Fruit fly (Drosophila melanogaster): ENCODE measurements around the gene Arr2.

Gene Arr2

DNA sequence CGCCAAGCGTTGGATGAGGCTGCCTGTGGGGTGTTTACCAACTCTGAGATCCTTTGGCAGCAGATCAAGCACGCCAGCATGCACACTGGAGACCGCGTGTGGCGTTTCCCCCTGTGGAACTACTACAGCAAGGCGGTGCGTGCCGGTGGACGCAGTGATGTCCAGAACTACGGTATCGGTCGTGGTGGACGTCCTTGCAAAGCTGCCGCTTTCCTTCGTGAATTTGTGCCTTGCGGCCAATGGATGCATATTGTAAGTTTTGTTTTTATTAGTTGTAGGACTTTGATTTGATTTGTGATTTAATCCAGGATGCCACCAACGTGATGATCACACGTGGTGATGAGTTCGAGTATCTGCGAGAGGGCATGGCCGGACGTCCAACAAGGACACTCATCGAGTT is 27.3 kb downstream of the Arr2 start:
- no peak for TF ChIP-seq Dbx (GFP tag; IDR thresholded peaks at IDR 0.05)
- TF ChIP-seq E2f2 (GFP tag; IDR thresholded peaks at IDR 0.05): no peak
- peak; percentile 90 for TF ChIP-seq Ets65A (GFP tag)
- 0 out of 3 replicates have a peak, but pooled peaks have one; percentile 9 for TF ChIP-seq zen2 (GFP tag; IDR thresholded peaks at IDR 0.05; ENCODE audit: partially characterized antibody)
- no peak for TF ChIP-seq lab (GFP tag; optimal IDR thresholded peaks at IDR 0.05)
- TF ChIP-seq Deaf1 (tag; optimal IDR thresholded peaks at IDR 0.05): no peak
- TF ChIP-seq NC2β (GFP tag; optimal IDR thresholded peaks at IDR 0.05): no peak
- no peak for TF ChIP-seq aop (GFP tag; IDR thresholded peaks at IDR 0.05)
- no peak for TF ChIP-seq CG30403 (GFP tag; optimal IDR thresholded peaks at IDR 0.05)
- TF ChIP-seq hth (optimal IDR thresholded peaks at IDR 0.05): no peak
- no peak for TF ChIP-seq CG14667 (GFP tag; IDR thresholded peaks at IDR 0.05)
- no peak for TF ChIP-seq sisA (GFP tag; IDR thresholded peaks at IDR 0.05)

DNA sequence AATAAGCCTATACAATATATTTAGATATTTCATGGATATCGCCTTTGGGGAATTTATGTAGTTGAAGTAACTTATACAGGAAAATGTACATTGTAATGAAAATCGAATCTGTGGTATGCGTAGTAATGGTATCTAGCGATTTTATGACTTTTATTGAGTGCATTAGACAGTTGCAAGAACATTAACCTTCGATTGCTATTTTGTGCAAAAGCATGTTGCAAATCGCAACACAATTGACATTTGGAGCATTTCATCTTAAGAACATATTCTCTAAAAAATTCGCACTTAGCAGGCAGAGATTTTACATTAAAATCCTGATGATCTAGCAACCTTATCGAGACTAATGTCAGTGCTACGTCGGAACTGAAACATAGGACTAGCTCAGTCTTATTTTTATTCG is 29.1 kb downstream of the Arr2 start, which contains the start of gene S-Lap2:
Gene S-Lap2, plus strand, starts transcription at position 301 of the 400 bp plus-strand sequence.
- no peak for TF ChIP-seq Hmr (GFP tag; optimal IDR thresholded peaks at IDR 0.05)

DNA sequence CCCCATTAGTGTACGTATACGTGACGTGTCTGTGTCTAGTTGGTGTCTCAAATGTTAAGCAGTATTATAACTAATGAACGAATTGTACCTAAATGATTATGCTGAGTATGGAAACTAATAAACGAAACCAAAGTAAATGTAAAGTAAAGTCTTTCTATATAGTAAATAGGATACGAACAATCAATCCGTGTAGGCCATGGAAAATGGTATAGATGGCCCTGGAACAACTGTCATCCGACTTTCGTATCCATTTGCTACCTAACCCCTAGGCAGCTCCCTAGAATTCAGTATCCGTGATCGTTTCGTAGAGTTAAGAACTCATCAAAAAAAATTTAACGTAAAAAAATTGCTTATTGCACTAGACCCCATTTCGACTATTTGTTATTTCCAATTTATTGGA is 31.8 kb downstream of the Arr2 start, which contains the start of gene S-Lap1:
Gene S-Lap1, plus strand, starts transcription at position 301 of the 400 bp plus-strand sequence.
- TF ChIP-seq CG4820 (GFP tag; optimal IDR thresholded peaks at IDR 0.05): no peak
- no peak for TF ChIP-seq Ets65A (GFP tag)
- no peak for TF ChIP-seq CG31224 (GFP tag; IDR thresholded peaks at IDR 0.05)
- TF ChIP-seq stc (GFP tag; IDR thresholded peaks at IDR 0.05): no peak
- no peak for TF ChIP-seq CG16813 (GFP tag; IDR thresholded peaks at IDR 0.05; ENCODE audit: partially characterized antibody)
- no peak for TF ChIP-seq Six4 (GFP tag; optimal IDR thresholded peaks at IDR 0.05)
- TF ChIP-seq CG13624 (GFP tag; optimal IDR thresholded peaks at IDR 0.05): no peak
- TF ChIP-seq PHDP (tag; optimal IDR thresholded peaks at IDR 0.05): no peak
- TF ChIP-seq Doc2 (GFP tag; IDR thresholded peaks at IDR 0.05): no peak
- TF ChIP-seq CG1647 (GFP tag; optimal IDR thresholded peaks at IDR 0.05): no peak
- TF ChIP-seq Ravus (GFP tag; IDR thresholded peaks at IDR 0.05): no peak
- no peak for TF ChIP-seq zf30C (GFP tag; optimal IDR thresholded peaks at IDR 0.05)
- TF ChIP-seq vnd (GFP tag; IDR thresholded peaks at IDR 0.05; ENCODE audit: partially characterized antibody): no peak
- TF ChIP-seq pros (GFP tag; optimal IDR thresholded peaks at IDR 0.05): no peak

DNA sequence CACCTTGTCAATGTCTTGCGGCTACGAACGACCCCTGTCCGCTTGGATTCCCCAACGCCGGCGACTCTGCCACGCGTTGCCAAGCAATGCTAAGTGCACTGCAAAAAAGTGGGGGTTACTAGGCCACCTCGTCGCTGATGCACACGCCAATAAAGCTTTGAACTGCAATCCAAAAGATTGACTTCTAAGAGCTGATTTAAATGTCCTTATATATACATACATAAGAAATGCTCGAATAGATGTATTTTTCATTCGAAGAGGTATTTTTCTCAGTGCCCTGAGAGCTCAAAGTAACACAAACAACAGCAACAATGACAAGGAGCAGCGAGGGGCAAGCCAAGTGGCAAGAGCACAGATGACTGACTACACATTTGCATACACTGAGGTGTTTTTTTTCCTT is 41.3 kb downstream of the Arr2 start:
- TF ChIP-seq lbe (GFP tag; optimal IDR thresholded peaks at IDR 0.05) (no peak), ase (GFP tag; IDR thresholded peaks at IDR 0.05) (no peak), Ada2b (GFP tag; IDR thresholded peaks at IDR 0.05) (no peak), Drgx (GFP tag; IDR thresholded peaks at IDR 0.05) (peak; percentile 40; the same call in 1 of the 2 replicates)

DNA sequence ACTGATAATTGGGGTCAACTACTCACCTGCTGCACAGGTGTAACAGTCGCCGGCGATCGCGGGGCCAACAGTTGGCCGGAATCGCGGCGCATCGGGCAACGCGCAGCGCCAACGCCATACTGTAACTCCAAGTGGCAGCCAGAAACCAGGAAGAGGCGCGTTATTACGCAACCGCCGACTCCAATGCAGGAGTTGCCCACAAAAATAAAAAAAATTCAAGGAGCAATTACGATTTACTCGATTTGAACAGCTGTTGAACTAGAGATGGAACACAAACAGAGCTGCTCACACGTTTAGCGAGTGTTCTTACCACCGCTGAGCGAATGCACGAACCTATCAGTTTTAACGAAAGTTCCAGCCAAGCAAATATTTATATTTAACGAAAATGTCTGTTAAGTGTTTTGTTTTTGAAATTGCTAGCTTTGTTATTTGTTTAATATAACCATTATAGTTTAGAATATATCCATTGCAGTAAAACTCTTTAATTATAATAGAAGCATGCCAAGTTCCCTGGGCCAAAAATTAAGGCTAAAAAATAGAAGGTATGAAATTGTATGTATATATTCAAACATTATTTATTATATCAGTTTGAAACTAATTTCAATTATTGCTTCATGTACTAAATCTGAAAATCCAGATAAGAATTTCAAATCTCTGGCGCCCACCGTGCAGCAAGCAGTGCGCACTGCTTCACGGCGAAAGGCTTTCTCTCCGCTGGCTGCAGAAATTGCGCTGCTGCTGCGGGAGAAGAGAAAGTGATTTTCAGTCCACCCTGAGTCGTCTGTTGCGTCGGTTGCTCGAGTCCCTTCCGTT is 44.6 kb downstream of the Arr2 start, which contains the start of the genes CG5989 and CG6282:
Gene CG5989, minus strand, starts transcription at position 270 of the 813 bp plus-strand sequence.
Gene CG6282, plus strand, starts transcription at position 778 of the 813 bp plus-strand sequence.
- TF ChIP-seq Scr (GFP tag; IDR thresholded peaks at IDR 0.05; ENCODE audit: partially characterized antibody) (peak; percentile 54), Hr51 (GFP tag; optimal IDR thresholded peaks at IDR 0.05) (peak; percentile 21 to 34), Rx (GFP tag; IDR thresholded peaks at IDR 0.05) (no peak), H2.0 (GFP tag; IDR thresholded peaks at IDR 0.05) (peak; percentile 57; the same call in 1 of the 2 replicates), CG10462 (GFP tag; optimal IDR thresholded peaks at IDR 0.05) (peak; percentile 38), MESR4 (GFP tag; optimal IDR thresholded peaks at IDR 0.05) (peak; percentile 32), gem (tag; optimal IDR thresholded peaks at IDR 0.05) (peak; percentile 72), Rfx (GFP tag; IDR thresholded peaks at IDR 0.05) (peak; percentile 53), Doc3 (GFP tag; IDR thresholded peaks at IDR 0.05; ENCODE audit: partially characterized antibody) (no peak), TFAM (GFP tag; optimal IDR thresholded peaks at IDR 0.05) (no peak), B-H1 (GFP tag; IDR thresholded peaks at IDR 0.05) (no peak), Trl (optimal IDR thresholded peaks at IDR 0.05) (no peak), Trl (GFP tag; optimal IDR thresholded peaks at IDR 0.05) (no peak), esg (GFP tag; conservative IDR thresholded peaks at IDR 0.05) (peak; percentile 36), caup (GFP tag; optimal IDR thresholded peaks at IDR 0.05; ENCODE audit: severe bottlenecking) (no peak)

Measured in whole organism, embryonic.